Fruit fly (Drosophila melanogaster) whole organism, embryonic: Measurements from ENCODE around the gene CG43063.
A peak's percentile ranks its signal among the peaks of the same experiment; 100 is the strongest.

ENCODE experiments used
- Ada2b ChIP-seq: fragments of 200-800 bp; sonication (Bioruptor generic); IDR thresholded peaks from 2 replicates; pipeline ENCODE4 v1.3.6; 2022; ENCODE audit warnings: missing biosample characterization, missing genetic modification characterization
- CG10979 ChIP-seq: fragments of 200-800 bp; sonication (Bioruptor generic); optimal IDR thresholded peaks from 2 replicates; lab custom pipeline; 2018; ENCODE audit warnings: missing biosample characterization, mild to moderate bottlenecking, missing genetic modification characterization, moderate library complexity
- CG12104 ChIP-seq: fragments of 200-800 bp; sonication (Bioruptor generic); optimal IDR thresholded peaks from 3 replicates; lab custom pipeline; 2016; ENCODE audit warnings: missing biosample characterization, missing genetic modification characterization
- CG12299 ChIP-seq: fragments of 200-800 bp; sonication (Bioruptor generic); optimal IDR thresholded peaks from 2 replicates; lab custom pipeline; 2018; ENCODE audit warnings: missing biosample characterization, mild to moderate bottlenecking, missing genetic modification characterization
- CG1529 ChIP-seq: fragments of 200-800 bp; sonication (Bioruptor generic); optimal IDR thresholded peaks from 3 replicates; lab custom pipeline; 2018; ENCODE audit warnings: missing biosample characterization, missing genetic modification characterization
- CG17328 ChIP-seq: fragments of 200-800 bp; sonication (Bioruptor generic); IDR thresholded peaks from 2 replicates; pipeline ENCODE4 v1.3.6; 2022; ENCODE audit warnings: missing biosample characterization, missing genetic modification characterization
- CG18262 ChIP-seq: fragments of 200-800 bp; optimal IDR thresholded peaks from 3 replicates; lab custom pipeline; 2019; ENCODE audit warnings: missing biosample characterization, mild to moderate bottlenecking, missing genetic modification characterization, moderate library complexity
- CG34224 ChIP-seq: fragments of 200-800 bp; sonication (Bioruptor generic); IDR thresholded peaks from 3 replicates; pipeline ENCODE4 v1.3.6; 2022; ENCODE audit warnings: missing biosample characterization, missing genetic modification characterization; ENCODE audit not compliant: partially characterized antibody
- CG6175 ChIP-seq: fragments of 200-800 bp; sonication (Bioruptor generic); IDR thresholded peaks from 3 replicates; pipeline ENCODE4 v1.3.6; 2022; ENCODE audit warnings: missing biosample characterization, missing genetic modification characterization
- CG6854 ChIP-seq: fragments of 200-800 bp; sonication (Bioruptor generic); optimal IDR thresholded peaks from 3 replicates; lab custom pipeline; 2017; ENCODE audit warnings: missing biosample characterization, mild to moderate bottlenecking, missing genetic modification characterization
- CG9609 ChIP-seq: fragments of 200-800 bp; sonication (Bioruptor generic); optimal IDR thresholded peaks from 3 replicates; lab custom pipeline; 2016; ENCODE audit warnings: missing biosample characterization, missing genetic modification characterization
- CG9817 ChIP-seq: fragments of 200-800 bp; sonication (Bioruptor generic); optimal IDR thresholded peaks from 2 replicates; lab custom pipeline; 2018; ENCODE audit warnings: missing biosample characterization, mild to moderate bottlenecking, missing genetic modification characterization, moderate library complexity
- Camta ChIP-seq: fragments of 200-800 bp; sonication (Bioruptor generic); optimal IDR thresholded peaks from 2 replicates; lab custom pipeline; 2016; ENCODE audit warnings: missing biosample characterization, missing genetic modification characterization
- Elba2 ChIP-seq: fragments of 200-800 bp; sonication (Bioruptor generic); optimal IDR thresholded peaks from 3 replicates; lab custom pipeline; 2016; ENCODE audit warnings: missing biosample characterization, missing genetic modification characterization
- HmgZ ChIP-seq: fragments of 200-800 bp; sonication (Bioruptor generic); optimal IDR thresholded peaks from 2 replicates; lab custom pipeline; 2018; ENCODE audit warnings: missing biosample characterization, mild to moderate bottlenecking, missing genetic modification characterization
- Hmx ChIP-seq: fragments of 200-800 bp; sonication (Bioruptor generic); optimal IDR thresholded peaks from 2 replicates; lab custom pipeline; 2016; ENCODE audit warnings: missing biosample characterization, missing genetic modification characterization
- Hr3 ChIP-seq: fragments of 200-800 bp; sonication (Bioruptor generic); optimal IDR thresholded peaks from 3 replicates; lab custom pipeline; 2016; ENCODE audit warnings: missing biosample characterization, missing genetic modification characterization
- Jarid2 ChIP-seq: fragments of 200-800 bp; sonication (Bioruptor generic); optimal IDR thresholded peaks from 3 replicates; lab custom pipeline; 2017; ENCODE audit warnings: mild to moderate bottlenecking, missing biosample characterization, missing genetic modification reagents, missing genetic modification characterization
- Nf-YA ChIP-seq: fragments of 200-800 bp; sonication (Bioruptor generic); IDR thresholded peaks from 2 replicates; pipeline ENCODE4 v1.3.6; 2022; ENCODE audit warnings: missing biosample characterization, missing genetic modification characterization
- Nf-YC ChIP-seq: fragments of 200-800 bp; optimal IDR thresholded peaks from 3 replicates; lab custom pipeline; 2019; ENCODE audit warnings: missing biosample characterization, mild to moderate bottlenecking, missing genetic modification characterization, moderate library complexity
- Opbp ChIP-seq: fragments of 200-800 bp; sonication (Bioruptor generic); IDR thresholded peaks from 3 replicates; pipeline ENCODE4 v1.3.6; 2022; ENCODE audit warnings: missing biosample characterization, missing genetic modification characterization; ENCODE audit not compliant: partially characterized antibody
- Optix ChIP-seq: fragments of 200-800 bp; sonication (Bioruptor generic); IDR thresholded peaks from 3 replicates; pipeline ENCODE4 v1.3.6; 2022; ENCODE audit warnings: missing biosample characterization, missing genetic modification characterization
- ara ChIP-seq: fragments of 200-800 bp; sonication (Bioruptor generic); IDR thresholded peaks from 2 replicates; pipeline ENCODE4 v1.3.6; 2022; ENCODE audit warnings: missing biosample characterization, missing genetic modification characterization
- bowl ChIP-seq: fragments of 200-800 bp; sonication (Bioruptor generic); IDR thresholded peaks from 2 replicates; pipeline ENCODE4 v1.3.6; 2022; ENCODE audit warnings: missing biosample characterization, missing genetic modification characterization
- cg ChIP-seq: fragments of 200-800 bp; sonication (Bioruptor generic); optimal IDR thresholded peaks from 3 replicates; lab custom pipeline; 2019; ENCODE audit warnings: missing biosample characterization, mild to moderate bottlenecking, missing genetic modification characterization, moderate library complexity
- ci ChIP-seq: fragments of 200-800 bp; sonication (Bioruptor generic); IDR thresholded peaks from 3 replicates; pipeline ENCODE4 v1.3.6; 2022; ENCODE audit warnings: missing biosample characterization, missing genetic modification characterization
- dpn ChIP-seq, 2 experiments: fragments of 200-800 bp; sonication (Bioruptor generic); optimal IDR thresholded peaks; 3 replicates each; lab custom pipeline; 2016; ENCODE audit warnings: missing biosample characterization in 2 of 2, missing genetic modification characterization in 2 of 2
- ewg ChIP-seq: fragments of 200-800 bp; sonication (Bioruptor generic); optimal IDR thresholded peaks from 3 replicates; lab custom pipeline; 2017; ENCODE audit warnings: mild to moderate bottlenecking, missing biosample characterization, missing genetic modification reagents, missing genetic modification characterization
- ftz-f1 ChIP-seq: fragments of 200-800 bp; sonication (Bioruptor generic); optimal IDR thresholded peaks from 2 replicates; lab custom pipeline; 2016; ENCODE audit warnings: missing biosample characterization, missing genetic modification characterization
- h ChIP-seq: fragments of >200 bp; optimal IDR thresholded peaks from 2 replicates; lab custom pipeline; 2017
- kay ChIP-seq: fragments of 200-800 bp; sonication (Bioruptor generic); optimal IDR thresholded peaks from 2 replicates; lab custom pipeline; 2016; ENCODE audit warnings: missing biosample characterization, missing genetic modification characterization
- knrl ChIP-seq: fragments of 200-800 bp; sonication (Bioruptor generic); IDR thresholded peaks from 3 replicates; pipeline ENCODE4 v1.3.6; 2022; ENCODE audit warnings: missing biosample characterization, missing genetic modification characterization; ENCODE audit not compliant: partially characterized antibody
- rib ChIP-seq: fragments of 200-800 bp; sonication (Bioruptor generic); IDR thresholded peaks from 2 replicates; pipeline ENCODE4 v1.3.6; 2022; ENCODE audit warnings: missing biosample characterization, missing genetic modification characterization
- run ChIP-seq: fragments of 200-800 bp; sonication (Bioruptor generic); optimal IDR thresholded peaks from 3 replicates; lab custom pipeline; 2018; ENCODE audit warnings: missing biosample characterization, mild to moderate bottlenecking, missing genetic modification characterization
- seq ChIP-seq: fragments of 200-800 bp; sonication (Bioruptor generic); IDR thresholded peaks from 2 replicates; pipeline ENCODE4 v1.3.6; 2022; ENCODE audit warnings: missing biosample characterization, missing genetic modification characterization
- sim ChIP-seq: fragments of 200-800 bp; sonication (Bioruptor generic); IDR thresholded peaks from 2 replicates; pipeline ENCODE4 v1.3.6; 2022; ENCODE audit warnings: missing biosample characterization, missing genetic modification characterization
- slp2 ChIP-seq: fragments of 200-800 bp; sonication (Bioruptor generic); optimal IDR thresholded peaks from 2 replicates; lab custom pipeline; 2016; ENCODE audit warnings: missing biosample characterization, missing genetic modification characterization
- sna ChIP-seq: fragments of 200-800 bp; sonication (Bioruptor generic); IDR thresholded peaks from 2 replicates; pipeline ENCODE4 v1.3.6; 2022; ENCODE audit warnings: missing biosample characterization, missing genetic modification characterization; ENCODE audit not compliant: partially characterized antibody
- sr ChIP-seq: fragments of 200-800 bp; sonication (Bioruptor generic); IDR thresholded peaks from 3 replicates; pipeline ENCODE4 v1.3.6; 2022; ENCODE audit warnings: missing biosample characterization, missing genetic modification characterization
- tio ChIP-seq: fragments of 200-800 bp; sonication (Bioruptor generic); optimal IDR thresholded peaks from 2 replicates; lab custom pipeline; 2017; ENCODE audit warnings: missing biosample characterization, missing genetic modification characterization, inconsistent platforms

The CG43063 gene

DNA sequence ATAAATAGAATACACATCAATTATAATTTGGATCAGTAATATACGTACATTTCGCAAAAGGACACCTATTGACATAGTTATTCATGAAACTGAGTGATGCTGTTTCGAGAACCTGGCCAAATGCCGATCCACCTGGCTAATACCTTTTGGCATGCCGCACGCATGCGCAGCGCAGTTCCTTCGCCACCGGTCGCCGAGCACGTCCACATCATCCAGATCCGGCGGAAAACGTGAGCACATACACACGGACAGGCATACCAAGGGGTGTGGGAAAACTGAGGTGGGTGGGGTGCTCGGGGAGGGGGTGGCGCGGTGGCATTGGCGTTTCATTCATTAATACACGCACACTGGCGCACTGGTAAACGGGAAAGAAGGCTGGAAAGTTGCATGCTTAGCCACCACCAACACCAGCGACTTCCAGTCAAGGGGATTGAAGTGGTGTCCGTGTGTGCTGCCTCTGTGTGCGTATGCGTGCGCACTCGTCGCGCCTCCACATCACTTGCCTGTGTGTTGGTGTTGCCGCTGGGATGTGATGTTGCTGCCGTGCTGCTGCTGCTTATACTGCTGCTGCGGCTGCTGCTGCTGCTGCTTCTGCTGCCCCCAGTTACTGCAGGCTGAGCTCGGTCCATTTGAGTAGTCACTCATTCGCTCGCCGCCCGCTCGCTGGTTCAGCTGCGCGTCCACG is 28.8 kb upstream of the CG43063 start, which contains the start of gene sim (continued):
- no peak for TF ChIP-seq kay (GFP tag; lab: Kevin White, UChicago)
- TF ChIP-seq Elba2: no peak
- TF ChIP-seq CG1529 (GFP tag; lab: Kevin White, UChicago): no peak
- TF ChIP-seq CG6854 (GFP tag; lab: Kevin White, UChicago): no peak
- TF ChIP-seq sr (GFP tag; lab: Robert Waterston, UW): 0 out of 3 replicates have a peak, but pooled peaks have one; percentile 12
- TF ChIP-seq Camta (GFP tag; lab: Kevin White, UChicago): no peak
- no peak for TF ChIP-seq h (lab: Kevin White, UChicago)
- TF ChIP-seq CG34224 (GFP tag; lab: Robert Waterston, UW): no peak
- peak; percentile 83 for TF ChIP-seq ewg (GFP tag; lab: Kevin White, UChicago)
- no peak; the same call in 2 of the 3 replicates for TF ChIP-seq CG6175 (GFP tag; lab: Robert Waterston, UW)
- peak; percentile 59; the same call in 1 of the 2 replicates for TF ChIP-seq sim (GFP tag; lab: Robert Waterston, UW)
- TF ChIP-seq Hmx (GFP tag; lab: Kevin White, UChicago): no peak
- peak; percentile 91 for TF ChIP-seq cg (GFP tag; lab: Kevin White, UChicago)
- 0 out of 2 replicates have a peak, but pooled peaks have one; percentile 28 for TF ChIP-seq Nf-YA
- no peak for TF ChIP-seq CG12299 (tag; lab: Kevin White, UChicago)
- TF ChIP-seq sna (GFP tag; lab: Robert Waterston, UW): peak; percentile 32; the same call in 1 of the 2 replicates
- 0 out of 3 replicates have a peak, but pooled peaks have one; percentile 25 for TF ChIP-seq knrl (GFP tag; lab: Robert Waterston, UW)
- TF ChIP-seq slp2 (GFP tag; lab: Kevin White, UChicago): no peak
- TF ChIP-seq Jarid2 (GFP tag; lab: Kevin White, UChicago): peak; percentile 43
- TF ChIP-seq Ada2b (GFP tag; lab: Robert Waterston, UW): no peak
- TF ChIP-seq run (tag; lab: Kevin White, UChicago): no peak
- no peak for TF ChIP-seq Optix (GFP tag; lab: Robert Waterston, UW)
- no peak for TF ChIP-seq CG18262 (tag; lab: Kevin White, UChicago)
- no peak for TF ChIP-seq bowl
- TF ChIP-seq CG9609 (GFP tag; lab: Kevin White, UChicago): no peak
- TF ChIP-seq CG17328 (GFP tag; lab: Robert Waterston, UW): 0 out of 2 replicates have a peak, but pooled peaks have one; percentile 24
- no peak for TF ChIP-seq ftz-f1 (GFP tag; lab: Kevin White, UChicago)
- TF ChIP-seq ci: 0 out of 3 replicates have a peak, but pooled peaks have one; percentile 10
- TF ChIP-seq CG12104: no peak
- peak; percentile 52; the same call in 1 of the 2 replicates for TF ChIP-seq seq (GFP tag; lab: Robert Waterston, UW)
- no peak for TF ChIP-seq ara
- 0 out of 3 replicates have a peak, but pooled peaks have one; percentile 31 for TF ChIP-seq Opbp (GFP tag; lab: Robert Waterston, UW)
- TF ChIP-seq CG10979 (tag; lab: Kevin White, UChicago): no peak
- no peak for TF ChIP-seq CG9817
- TF ChIP-seq rib (GFP tag; lab: Robert Waterston, UW): 0 out of 2 replicates have a peak, but pooled peaks have one; percentile 29
- TF ChIP-seq tio: no peak
- TF ChIP-seq HmgZ: no peak
- TF ChIP-seq Hr3 (GFP tag; lab: Kevin White, UChicago): no peak
- peak; percentile 95 for TF ChIP-seq Nf-YC (tag; lab: Kevin White, UChicago)
- TF ChIP-seq dpn (GFP tag; optimal IDR thresholded peaks at IDR 0.05; lab: Kevin White, UChicago): no peak
